Worm (Caenorhabditis elegans) whole organism, L4/young adult: ENCODE data around the gene fah-1.

Experiments used
- W03F9.2 ChIP-seq: fragments of 150-350 bp; optimal IDR thresholded peaks from 2 replicates; lab custom pipeline; 2014; ENCODE audit warnings: missing biosample characterization, missing genetic modification characterization
- dao-5 ChIP-seq: sonication (generic microtip); optimal IDR thresholded peaks from 2 replicates; lab custom pipeline; 2016; ENCODE audit warnings: missing genotype, missing genetic modification characterization, moderate library complexity, missing compliant biosample characterization
- him-1 ChIP-seq: sonication (generic microtip); optimal IDR thresholded peaks from 2 replicates; lab custom pipeline; 2016; ENCODE audit warnings: missing genotype, missing genetic modification reagents, missing genetic modification characterization, missing compliant biosample characterization

DNA sequence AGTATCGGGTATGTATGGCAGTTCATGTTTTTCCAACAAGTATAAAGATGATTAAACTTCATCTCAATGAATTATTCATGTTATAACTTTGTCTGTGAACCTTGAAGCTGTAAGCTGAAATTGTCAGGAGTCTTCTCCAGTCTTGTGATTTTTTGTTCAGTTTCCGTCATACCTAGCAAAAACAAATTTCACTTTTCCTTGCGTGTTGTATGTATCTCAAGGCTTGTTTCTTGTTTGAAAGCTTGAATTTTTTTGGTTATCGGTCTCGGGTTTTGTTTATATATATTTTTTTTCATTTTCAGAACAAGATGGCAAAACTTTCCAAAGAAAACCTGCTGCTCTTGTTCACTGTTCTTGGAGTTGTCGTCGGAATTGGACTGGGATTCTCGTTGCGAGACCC lies 45.6 kb downstream of the fah-1 start, which contains the start of gene glt-4:
- TF ChIP-seq him-1 (tag; lab: Kevin White, UChicago) (no peak), dao-5 (tag; lab: Kevin White, UChicago) (no peak), W03F9.2 (tag; lab: Kevin White, UChicago) (no peak)
